Fruit fly (Drosophila melanogaster) whole organism, embryonic: ENCODE measurements around the gene mthl1.

ENCODE experiments used
- Bgb ChIP-seq: fragments of 200-800 bp; sonication (Bioruptor generic); IDR thresholded peaks from 2 replicates; pipeline ENCODE4 v1.3.6; 2022; ENCODE audit warnings: missing biosample characterization, missing genetic modification characterization; ENCODE audit not compliant: partially characterized antibody
- CG10565 ChIP-seq: fragments of 200-800 bp; sonication (Bioruptor generic); optimal IDR thresholded peaks from 3 replicates; lab custom pipeline; 2016; ENCODE audit warnings: missing biosample characterization, mild to moderate bottlenecking, missing genetic modification characterization
- CG12104 ChIP-seq: fragments of 200-800 bp; sonication (Bioruptor generic); optimal IDR thresholded peaks from 3 replicates; lab custom pipeline; 2016; ENCODE audit warnings: missing biosample characterization, missing genetic modification characterization
- CG14710 ChIP-seq: fragments of 200-800 bp; sonication (Bioruptor generic); optimal IDR thresholded peaks from 3 replicates; lab custom pipeline; 2019; ENCODE audit warnings: missing biosample characterization, mild to moderate bottlenecking, missing genetic modification characterization, moderate library complexity
- CG15011 ChIP-seq: fragments of 200-800 bp; sonication (Bioruptor generic); optimal IDR thresholded peaks from 3 replicates; lab custom pipeline; 2018; ENCODE audit warnings: missing biosample characterization, mild to moderate bottlenecking, missing genetic modification characterization
- CG15479 ChIP-seq: fragments of 200-800 bp; sonication (Bioruptor generic); optimal IDR thresholded peaks from 3 replicates; lab custom pipeline; 2019; ENCODE audit warnings: missing biosample characterization, mild to moderate bottlenecking, missing genetic modification characterization, moderate library complexity
- CG18599 ChIP-seq: fragments of 200-800 bp; sonication (Bioruptor generic); optimal IDR thresholded peaks from 3 replicates; lab custom pipeline; 2017; ENCODE audit warnings: missing biosample characterization, missing genetic modification characterization, mild to moderate bottlenecking, moderate library complexity, missing genetic modification reagents
- CG2116 ChIP-seq: fragments of 200-800 bp; sonication (Bioruptor generic); optimal IDR thresholded peaks from 3 replicates; lab custom pipeline; 2018; ENCODE audit warnings: missing biosample characterization, mild to moderate bottlenecking, missing genetic modification characterization
- CG2712 ChIP-seq: fragments of 200-800 bp; optimal IDR thresholded peaks from 3 replicates; lab custom pipeline; 2019; ENCODE audit warnings: missing biosample characterization, mild to moderate bottlenecking, missing genetic modification characterization, moderate library complexity
- CG30020 ChIP-seq: fragments of 200-800 bp; optimal IDR thresholded peaks from 2 replicates; lab custom pipeline; 2019; ENCODE audit warnings: missing biosample characterization, mild to moderate bottlenecking, missing genetic modification characterization, moderate library complexity
- CG3407 ChIP-seq: fragments of 200-800 bp; sonication (Bioruptor generic); optimal IDR thresholded peaks from 2 replicates; lab custom pipeline; 2018; ENCODE audit warnings: missing biosample characterization, mild to moderate bottlenecking, missing genetic modification characterization
- CG34422 ChIP-seq: fragments of 200-800 bp; sonication (Bioruptor generic); IDR thresholded peaks from 3 replicates; pipeline ENCODE4 v1.3.6; 2022; ENCODE audit warnings: missing biosample characterization, missing genetic modification characterization
- CG4360 ChIP-seq: fragments of 200-800 bp; sonication (Bioruptor generic); IDR thresholded peaks from 2 replicates; pipeline ENCODE4 v1.3.6; 2022; ENCODE audit warnings: missing biosample characterization, missing genetic modification characterization
- CG6654 ChIP-seq: fragments of 200-800 bp; sonication (Bioruptor generic); optimal IDR thresholded peaks from 2 replicates; lab custom pipeline; 2017; ENCODE audit warnings: missing biosample characterization, mild to moderate bottlenecking, missing genetic modification characterization
- CG6813 ChIP-seq: fragments of 200-800 bp; sonication (Bioruptor generic); optimal IDR thresholded peaks from 2 replicates; lab custom pipeline; 2017; ENCODE audit warnings: missing biosample characterization, missing genetic modification characterization, mild to moderate bottlenecking, moderate library complexity, missing genetic modification reagents
- CG8388 ChIP-seq: fragments of 200-800 bp; sonication (Bioruptor generic); optimal IDR thresholded peaks from 2 replicates; lab custom pipeline; 2019; ENCODE audit warnings: missing biosample characterization, mild to moderate bottlenecking, missing genetic modification characterization, moderate library complexity
- CG9609 ChIP-seq: fragments of 200-800 bp; sonication (Bioruptor generic); optimal IDR thresholded peaks from 3 replicates; lab custom pipeline; 2016; ENCODE audit warnings: missing biosample characterization, missing genetic modification characterization
- CrebB ChIP-seq: fragments of 200-800 bp; sonication (Bioruptor generic); optimal IDR thresholded peaks from 3 replicates; lab custom pipeline; 2018; ENCODE audit warnings: missing biosample characterization, mild to moderate bottlenecking, missing genetic modification characterization
- Dip3 ChIP-seq: fragments of 200-800 bp; sonication (Bioruptor generic); optimal IDR thresholded peaks from 3 replicates; lab custom pipeline; 2016; ENCODE audit warnings: missing biosample characterization, missing genetic modification characterization
- Ets97D ChIP-seq: fragments of 200-800 bp; sonication (Bioruptor generic); optimal IDR thresholded peaks from 3 replicates; lab custom pipeline; 2016; ENCODE audit warnings: missing biosample characterization, missing genetic modification characterization
- Fer1 ChIP-seq: fragments of 200-800 bp; sonication (Bioruptor generic); optimal IDR thresholded peaks from 2 replicates; lab custom pipeline; 2017; ENCODE audit warnings: missing biosample characterization, mild to moderate bottlenecking, missing genetic modification characterization
- Gug ChIP-seq: fragments of 200-800 bp; sonication (Bioruptor generic); IDR thresholded peaks from 4 replicates; pipeline ENCODE4 v1.3.6; 2022; ENCODE audit warnings: missing biosample characterization, missing genetic modification characterization
- MBD-R2 ChIP-seq: fragments of 200-800 bp; sonication (Bioruptor generic); IDR thresholded peaks from 2 replicates; pipeline ENCODE4 v1.3.6; 2022; ENCODE audit warnings: missing biosample characterization, missing genetic modification characterization
- Mes4 ChIP-seq: fragments of 200-800 bp; sonication (Bioruptor generic); optimal IDR thresholded peaks from 2 replicates; lab custom pipeline; 2016; ENCODE audit warnings: missing biosample characterization, missing genetic modification characterization
- NC2β ChIP-seq: fragments of 200-800 bp; sonication (Bioruptor generic); optimal IDR thresholded peaks from 2 replicates; lab custom pipeline; 2016; ENCODE audit warnings: missing biosample characterization, missing genetic modification characterization
- Rx ChIP-seq: fragments of 200-800 bp; sonication (Bioruptor generic); IDR thresholded peaks from 2 replicates; pipeline ENCODE4 v1.3.6; 2022; ENCODE audit warnings: missing biosample characterization, missing genetic modification characterization
- Six4 ChIP-seq: fragments of 200-800 bp; sonication (Bioruptor generic); optimal IDR thresholded peaks from 2 replicates; lab custom pipeline; 2016; ENCODE audit warnings: missing biosample characterization, missing genetic modification characterization
- Sox100B ChIP-seq: fragments of 200-800 bp; sonication (Bioruptor generic); optimal IDR thresholded peaks from 3 replicates; lab custom pipeline; 2018; ENCODE audit warnings: missing biosample characterization, mild to moderate bottlenecking, missing genetic modification characterization
- Usf ChIP-seq: fragments of 200-800 bp; sonication (Bioruptor generic); optimal IDR thresholded peaks from 2 replicates; lab custom pipeline; 2017; ENCODE audit warnings: missing genotype, missing biosample characterization, missing genetic modification characterization
- ash1 ChIP-seq: fragments of 200-800 bp; sonication (Bioruptor generic); optimal IDR thresholded peaks from 2 replicates; lab custom pipeline; 2018; ENCODE audit warnings: missing biosample characterization, mild to moderate bottlenecking, missing genetic modification characterization
- bab2 ChIP-seq: fragments of 200-800 bp; sonication (Bioruptor generic); optimal IDR thresholded peaks from 2 replicates; lab custom pipeline; 2016; ENCODE audit warnings: missing biosample characterization, missing genetic modification characterization
- chinmo ChIP-seq: fragments of 200-800 bp; sonication (Bioruptor generic); IDR thresholded peaks from 4 replicates; pipeline ENCODE4 v1.3.6; 2022; ENCODE audit warnings: missing biosample characterization, missing genetic modification characterization; ENCODE audit not compliant: partially characterized antibody
- crc ChIP-seq: fragments of 200-800 bp; sonication (Bioruptor generic); optimal IDR thresholded peaks from 2 replicates; lab custom pipeline; 2016; ENCODE audit warnings: missing biosample characterization, missing genetic modification characterization
- da ChIP-seq: fragments of 200-800 bp; sonication (Bioruptor generic); optimal IDR thresholded peaks from 2 replicates; lab custom pipeline; 2016; ENCODE audit warnings: missing biosample characterization, missing genetic modification characterization
- exex ChIP-seq: fragments of 200-800 bp; sonication (Bioruptor generic); optimal IDR thresholded peaks from 4 replicates; lab custom pipeline; 2018; ENCODE audit warnings: missing biosample characterization, mild to moderate bottlenecking, missing genetic modification characterization, moderate library complexity
- fd102C ChIP-seq: fragments of 200-800 bp; sonication (Bioruptor generic); optimal IDR thresholded peaks from 2 replicates; lab custom pipeline; 2018; ENCODE audit warnings: missing biosample characterization, mild to moderate bottlenecking, missing genetic modification characterization, moderate library complexity
- ftz-f1 ChIP-seq: fragments of 200-800 bp; sonication (Bioruptor generic); optimal IDR thresholded peaks from 2 replicates; lab custom pipeline; 2016; ENCODE audit warnings: missing biosample characterization, missing genetic modification characterization
- gro ChIP-seq: fragments of 200-800 bp; sonication (Bioruptor generic); optimal IDR thresholded peaks from 2 replicates; lab custom pipeline; 2016; ENCODE audit warnings: missing biosample characterization, missing genetic modification characterization
- ham ChIP-seq: fragments of 200-800 bp; sonication (Bioruptor generic); IDR thresholded peaks from 2 replicates; pipeline ENCODE4 v1.3.6; 2022; ENCODE audit warnings: missing biosample characterization, missing genetic modification characterization
- hb ChIP-seq: fragments of 200-800 bp; sonication (Bioruptor generic); IDR thresholded peaks from 3 replicates; pipeline ENCODE4 v1.3.6; 2022; ENCODE audit warnings: missing biosample characterization, missing genetic modification characterization; ENCODE audit not compliant: partially characterized antibody
- her ChIP-seq: fragments of 200-800 bp; sonication (Bioruptor generic); optimal IDR thresholded peaks from 2 replicates; lab custom pipeline; 2016; ENCODE audit warnings: missing biosample characterization, missing genetic modification characterization
- kah ChIP-seq: fragments of 200-800 bp; sonication (Bioruptor generic); optimal IDR thresholded peaks from 2 replicates; lab custom pipeline; 2018; ENCODE audit warnings: missing biosample characterization, mild to moderate bottlenecking, missing genetic modification characterization
- klu ChIP-seq: fragments of 200-800 bp; sonication (Bioruptor generic); IDR thresholded peaks from 2 replicates; pipeline ENCODE4 v1.3.6; 2022; ENCODE audit warnings: missing biosample characterization, missing genetic modification characterization
- mirr ChIP-seq: fragments of 200-800 bp; sonication (Bioruptor generic); optimal IDR thresholded peaks from 3 replicates; lab custom pipeline; 2018; ENCODE audit warnings: missing biosample characterization, mild to moderate bottlenecking, missing genetic modification characterization
- phol ChIP-seq: fragments of 200-800 bp; sonication (Bioruptor generic); optimal IDR thresholded peaks from 3 replicates; lab custom pipeline; 2018; ENCODE audit warnings: missing biosample characterization, mild to moderate bottlenecking, missing genetic modification characterization, moderate library complexity
- pum ChIP-seq: fragments of 200-800 bp; sonication (Bioruptor generic); optimal IDR thresholded peaks from 2 replicates; lab custom pipeline; 2016; ENCODE audit warnings: missing biosample characterization, missing genetic modification characterization
- sens-2 ChIP-seq: fragments of 200-800 bp; sonication (Bioruptor generic); IDR thresholded peaks from 2 replicates; pipeline ENCODE4 v1.3.6; 2022; ENCODE audit warnings: missing biosample characterization, missing genetic modification characterization
- sna ChIP-seq: fragments of 200-800 bp; sonication (Bioruptor generic); IDR thresholded peaks from 2 replicates; pipeline ENCODE4 v1.3.6; 2022; ENCODE audit warnings: missing biosample characterization, missing genetic modification characterization; ENCODE audit not compliant: partially characterized antibody
- toy ChIP-seq: fragments of 200-800 bp; sonication (Bioruptor generic); IDR thresholded peaks from 2 replicates; pipeline ENCODE4 v1.3.6; 2022; ENCODE audit warnings: missing biosample characterization, missing genetic modification characterization
- twi ChIP-seq: fragments of 200-800 bp; optimal IDR thresholded peaks from 2 replicates; lab custom pipeline; 2019; ENCODE audit warnings: missing biosample characterization, mild to moderate bottlenecking, missing genetic modification characterization, moderate library complexity
- vnd ChIP-seq: fragments of 200-800 bp; sonication (Bioruptor generic); IDR thresholded peaks from 3 replicates; pipeline ENCODE4 v1.3.6; 2022; ENCODE audit warnings: missing biosample characterization, missing genetic modification characterization; ENCODE audit not compliant: partially characterized antibody

The mthl1 gene

dm6 chrX:16654931-16655409 is 14.2 kb downstream of the mthl1 start, which contains the start of the genes Nemp and r (continued):
- TF ChIP-seq sna (GFP tag; lab: Robert Waterston, UW) (peak; percentile 58; the same call in 1 of the 2 replicates), Bgb (peak; percentile 65), Usf (GFP tag; lab: Kevin White, UChicago) (no peak), Gug (GFP tag; lab: Robert Waterston, UW) (no peak), Rx (GFP tag; lab: Robert Waterston, UW) (no peak), chinmo (no peak), da (GFP tag; lab: Kevin White, UChicago) (no peak), her (GFP tag; lab: Kevin White, UChicago) (no peak), MBD-R2 (GFP tag; lab: Robert Waterston, UW) (peak; percentile 55; the same call in 1 of the 2 replicates), exex (tag; lab: Kevin White, UChicago) (no peak), crc (no peak), CG4360 (GFP tag; lab: Robert Waterston, UW) (no peak), CG18599 (GFP tag; lab: Kevin White, UChicago) (no peak), CG2712 (tag; lab: Kevin White, UChicago) (peak; percentile 33), Six4 (GFP tag; lab: Kevin White, UChicago) (no peak), CG9609 (GFP tag; lab: Kevin White, UChicago) (no peak), pum (GFP tag; lab: Kevin White, UChicago) (no peak), toy (GFP tag; lab: Robert Waterston, UW) (no peak), CG3407 (no peak), CG15479 (GFP tag; lab: Kevin White, UChicago) (no peak), CG8388 (GFP tag; lab: Kevin White, UChicago) (no peak), ham (GFP tag; lab: Robert Waterston, UW) (no peak), hb (GFP tag; lab: Robert Waterston, UW) (peak; percentile 68; the same call in 1 of the 3 replicates), mirr (GFP tag; lab: Kevin White, UChicago) (no peak), CG10565 (GFP tag; lab: Kevin White, UChicago) (no peak), NC2β (GFP tag; lab: Kevin White, UChicago) (no peak), twi (tag; lab: Kevin White, UChicago) (no peak), CrebB (tag; lab: Kevin White, UChicago) (no peak), Dip3 (GFP tag; lab: Kevin White, UChicago) (no peak), Sox100B (GFP tag; lab: Kevin White, UChicago) (no peak), ash1 (GFP tag; lab: Kevin White, UChicago) (no peak), fd102C (GFP tag; lab: Kevin White, UChicago) (no peak), CG12104 (GFP tag; lab: Kevin White, UChicago) (no peak), Fer1 (GFP tag; lab: Kevin White, UChicago) (no peak), CG6813 (GFP tag; lab: Kevin White, UChicago) (no peak), sens-2 (GFP tag; lab: Robert Waterston, UW) (no peak), bab2 (GFP tag; lab: Kevin White, UChicago) (no peak), CG30020 (tag; lab: Kevin White, UChicago) (no peak), gro (GFP tag; lab: Kevin White, UChicago) (no peak), CG34422 (GFP tag; lab: Robert Waterston, UW) (no peak), Mes4 (GFP tag; lab: Kevin White, UChicago) (no peak), vnd (GFP tag; lab: Robert Waterston, UW) (peak; percentile 62; the same call in 2 of the 3 replicates), ftz-f1 (GFP tag; lab: Kevin White, UChicago) (no peak), CG15011 (GFP tag; lab: Kevin White, UChicago) (no peak), CG6654 (GFP tag; lab: Kevin White, UChicago) (no peak), klu (no peak), CG14710 (tag; lab: Kevin White, UChicago) (peak; percentile 71), CG2116 (peak; percentile 77), Ets97D (GFP tag; lab: Kevin White, UChicago) (peak; percentile 29), kah (no peak), phol (peak; percentile 45)
